Worm (Caenorhabditis elegans): Measurements from ENCODE around the gene H01G02.1.
A peak's percentile ranks its signal among the peaks of the same experiment; 100 is the strongest.

Gene H01G02.1

DNA sequence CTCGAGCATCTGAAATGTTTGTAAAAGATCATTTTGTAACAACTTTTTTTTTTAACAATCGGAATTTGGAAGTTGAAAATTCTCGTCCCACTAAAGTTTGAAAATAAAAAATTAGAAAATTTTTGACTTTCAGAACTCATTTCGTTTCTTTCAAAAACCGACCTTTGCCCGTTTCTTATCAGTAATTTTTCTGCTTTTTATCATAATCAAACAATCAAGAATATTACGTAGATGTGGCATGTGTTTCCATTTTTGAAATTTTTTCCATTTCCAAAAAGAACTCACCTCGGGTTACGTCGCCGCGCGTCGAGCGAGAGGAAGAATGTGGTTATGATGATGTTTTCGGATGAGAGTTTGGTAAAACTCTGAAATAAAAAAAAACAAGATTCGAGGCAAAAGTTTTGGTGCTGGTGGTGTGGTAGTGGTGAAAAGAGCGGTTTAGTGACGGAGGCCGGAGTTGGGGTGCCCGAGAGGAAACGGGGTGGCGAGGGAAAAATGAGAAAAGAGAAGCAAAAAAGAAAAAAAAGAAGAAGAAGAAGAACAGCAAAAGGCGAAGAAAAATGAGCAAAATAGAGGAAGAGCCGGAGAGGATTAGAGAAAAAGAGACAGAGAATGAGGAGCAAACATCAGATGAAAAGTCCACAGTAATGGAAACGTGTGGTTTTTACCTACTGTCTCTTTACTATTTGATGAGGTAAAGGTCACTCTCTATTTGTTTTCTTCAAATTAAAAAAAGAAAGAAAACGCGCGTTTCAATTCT lies 43.1 kb downstream of the H01G02.1 start, which contains the start of gene T12A7.2:
TSS of gene T12A7.2 (minus strand) at position 412 of the 760 bp plus-strand sequence.
- TF ChIP-seq tbx-2 (tag; optimal IDR thresholded peaks at IDR 0.05) (peak; percentile 22), unc-42 (tag; optimal IDR thresholded peaks at IDR 0.05) (peak; percentile 4), lin-11 (tag; optimal IDR thresholded peaks at IDR 0.05) (no peak), ceh-24 (tag; optimal IDR thresholded peaks at IDR 0.05) (no peak), ref-2 (tag; optimal IDR thresholded peaks at IDR 0.05) (peak; percentile 2), ceh-18 (tag; optimal IDR thresholded peaks at IDR 0.05) (peak; percentile 24), elt-2 (tag; optimal IDR thresholded peaks at IDR 0.05) (peak; percentile 75)

DNA sequence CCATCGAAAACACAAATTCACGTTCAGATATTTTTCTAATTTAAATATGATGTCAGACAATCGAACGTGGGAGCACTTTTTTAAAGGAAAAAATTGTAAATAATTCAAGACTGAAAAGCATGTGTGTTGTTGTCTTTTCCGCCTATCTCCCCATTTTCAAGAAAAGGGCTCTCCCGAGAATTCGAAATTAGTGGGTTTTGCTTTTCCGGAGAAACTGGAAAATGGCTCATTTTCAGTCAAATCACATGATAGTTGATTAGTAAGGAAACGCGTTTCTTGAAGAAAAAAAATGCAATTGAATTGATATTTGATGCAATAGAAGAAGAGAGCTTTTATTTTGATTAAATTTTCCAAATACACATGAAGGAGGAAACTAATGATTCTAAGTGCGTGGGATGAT lies 44.1 kb downstream of the H01G02.1 start:
- TF ChIP-seq gmeb-2 (tag; optimal IDR thresholded peaks at IDR 0.05) (no peak), ceh-2 (tag; optimal IDR thresholded peaks at IDR 0.05) (no peak), C38D4.7 (GFP tag; optimal IDR thresholded peaks at IDR 0.05) (no peak), pag-3 (tag; optimal IDR thresholded peaks at IDR 0.05; ENCODE audit: borderline replicate concordance) (no peak), sdc-2 (tag; optimal IDR thresholded peaks at IDR 0.05) (no peak), ref-2 (tag; optimal IDR thresholded peaks at IDR 0.05) (no peak), ceh-30 (tag; optimal IDR thresholded peaks at IDR 0.05) (no peak)

DNA sequence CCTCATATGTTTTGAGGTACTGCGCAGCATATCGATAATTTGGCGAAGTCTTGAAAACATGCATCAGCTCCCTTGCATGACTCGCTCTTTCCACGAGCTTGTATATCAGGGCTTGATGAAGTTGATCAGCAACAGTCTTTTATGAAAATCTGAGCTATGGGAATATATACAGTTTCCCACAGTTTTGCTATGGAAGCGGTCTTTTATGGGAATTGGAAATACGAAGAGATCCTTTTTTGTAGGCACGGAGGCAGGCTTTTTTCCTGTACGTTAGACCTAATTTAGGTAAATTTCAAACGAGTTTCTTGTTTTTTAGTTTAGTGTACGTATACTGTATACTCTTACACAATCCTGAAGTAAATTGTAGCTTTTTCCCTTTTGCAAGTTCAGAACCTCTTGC lies 48.0 kb downstream of the H01G02.1 start, which contains the start of gene T12A7.9:
TSS of gene T12A7.9 (minus strand) at position 101 of the 400 bp plus-strand sequence.
- no peak for TF ChIP-seq dve-1 (tag; optimal IDR thresholded peaks at IDR 0.05)
- TF ChIP-seq unc-86 (tag; optimal IDR thresholded peaks at IDR 0.05): no peak
- no peak for TF ChIP-seq Y22D7AL.16 (tag; optimal IDR thresholded peaks at IDR 0.05)
- no peak for TF ChIP-seq unc-3 (GFP tag; conservative IDR thresholded peaks at IDR 0.05)
- TF ChIP-seq unc-3 (tag; optimal IDR thresholded peaks at IDR 0.05): no peak
- no peak for TF ChIP-seq lim-6 (tag; optimal IDR thresholded peaks at IDR 0.05)
- TF ChIP-seq hlh-30 (tag; optimal IDR thresholded peaks at IDR 0.05; ENCODE audit: insufficient read depth): no peak
- no peak for TF ChIP-seq che-1 (tag; optimal IDR thresholded peaks at IDR 0.05)
- TF ChIP-seq unc-42 (tag; optimal IDR thresholded peaks at IDR 0.05): no peak
- no peak for TF ChIP-seq gmeb-2 (tag; optimal IDR thresholded peaks at IDR 0.05)
- no peak for TF ChIP-seq ttx-3 (tag; optimal IDR thresholded peaks at IDR 0.05)
- TF ChIP-seq pha-2 (tag; optimal IDR thresholded peaks at IDR 0.05): no peak
- TF ChIP-seq fkh-6 (tag; optimal IDR thresholded peaks at IDR 0.05): no peak
- TF ChIP-seq ceh-30 (tag; optimal IDR thresholded peaks at IDR 0.05): no peak
- no peak for TF ChIP-seq T23F11.4 (GFP tag; optimal IDR thresholded peaks at IDR 0.05)
- no peak for TF ChIP-seq sox-2 (GFP tag; IDR thresholded peaks at IDR 0.05)
- no peak for TF ChIP-seq hlh-8 (tag; optimal IDR thresholded peaks at IDR 0.05)

DNA sequence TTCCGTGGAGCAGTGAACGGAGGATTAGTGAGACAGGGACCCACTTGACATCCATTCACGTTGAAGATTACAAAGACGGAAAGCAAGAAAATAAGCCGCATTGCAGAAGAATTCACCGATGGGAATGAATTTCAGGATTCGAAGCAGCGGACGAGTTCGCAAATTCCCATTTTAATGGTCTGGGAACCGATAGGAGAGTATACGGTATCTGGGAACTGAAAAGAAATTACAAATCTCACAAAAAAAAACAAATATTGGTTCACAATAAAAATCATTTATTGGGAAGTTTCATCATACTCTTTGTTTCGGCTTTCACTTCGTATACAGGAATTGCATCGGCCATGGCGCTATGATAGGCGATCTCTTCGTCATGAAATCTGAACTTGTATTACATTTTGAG lies 49.0 kb downstream of the H01G02.1 start, which contains the start of gene T12A7.10:
TSS of gene T12A7.10 (minus strand) at position 101 of the 400 bp plus-strand sequence.
- TF ChIP-seq pha-2 (tag; optimal IDR thresholded peaks at IDR 0.05) (no peak), gmeb-2 (tag; optimal IDR thresholded peaks at IDR 0.05) (no peak), dve-1 (tag; optimal IDR thresholded peaks at IDR 0.05) (no peak), ceh-6 (GFP tag; optimal IDR thresholded peaks at IDR 0.05) (no peak), ceh-22 (tag; optimal IDR thresholded peaks at IDR 0.05) (no peak), ceh-31 (tag; optimal IDR thresholded peaks at IDR 0.05) (no peak), eyg-1 (tag; optimal IDR thresholded peaks at IDR 0.05) (no peak), pqm-1 (tag; optimal IDR thresholded peaks at IDR 0.05) (no peak), ceh-18 (tag; optimal IDR thresholded peaks at IDR 0.05) (no peak), tbx-7 (tag; optimal IDR thresholded peaks at IDR 0.05) (no peak), ceh-34 (tag; optimal IDR thresholded peaks at IDR 0.05) (no peak), ceh-2 (tag; optimal IDR thresholded peaks at IDR 0.05) (no peak), ceh-9 (tag; optimal IDR thresholded peaks at IDR 0.05) (no peak), T23F11.4 (GFP tag; optimal IDR thresholded peaks at IDR 0.05) (no peak), pat-9 (tag; optimal IDR thresholded peaks at IDR 0.05) (no peak), fkh-6 (tag; optimal IDR thresholded peaks at IDR 0.05) (no peak), C38D4.7 (GFP tag; optimal IDR thresholded peaks at IDR 0.05) (no peak), ceh-30 (tag; optimal IDR thresholded peaks at IDR 0.05) (no peak), ceh-48 (tag; optimal IDR thresholded peaks at IDR 0.05) (no peak)

All from whole organism, late embryonic.